Worm (Caenorhabditis elegans): ENCODE data around the gene srm-3.

- TF ChIP-seq pes-1 (GFP tag; IDR thresholded peaks at IDR 0.05) (no peak), tra-4 (tag; optimal IDR thresholded peaks at IDR 0.05) (no peak), tbx-37 (GFP tag; conservative IDR thresholded peaks at IDR 0.05) (no peak), ama-1 (optimal IDR thresholded peaks at IDR 0.05) (no peak), B0310.2 (tag; optimal IDR thresholded peaks at IDR 0.05) (no peak), ceh-36 (tag; optimal IDR thresholded peaks at IDR 0.05) (no peak), F13C5.2 (tag; optimal IDR thresholded peaks at IDR 0.05) (no peak)
Measured at ce11 chrIV:9651234-9651633, 2.5 kb downstream of the srm-3 start, which contains the start of gene chca-1.
